Worm (Caenorhabditis elegans) whole organism, early embryonic: ENCODE data around the gene pqn-75.

ENCODE experiments used
- ama-1 ChIP-seq: fragments of 150-350 bp; optimal IDR thresholded peaks from 2 replicates; lab custom pipeline; 2014
- ceh-36 ChIP-seq: sonication (generic microtip); optimal IDR thresholded peaks from 2 replicates; lab custom pipeline; 2016; ENCODE audit warnings: missing genetic modification characterization, inconsistent platforms, missing compliant biosample characterization
- tbx-37 ChIP-seq: fragments of 200-800 bp; sonication (Bioruptor generic); conservative IDR thresholded peaks from 2 replicates; pipeline ENCODE4 v1.3.6; 2022; ENCODE audit warnings: missing genetic modification reagents, missing genetic modification characterization, missing compliant biosample characterization

DNA sequence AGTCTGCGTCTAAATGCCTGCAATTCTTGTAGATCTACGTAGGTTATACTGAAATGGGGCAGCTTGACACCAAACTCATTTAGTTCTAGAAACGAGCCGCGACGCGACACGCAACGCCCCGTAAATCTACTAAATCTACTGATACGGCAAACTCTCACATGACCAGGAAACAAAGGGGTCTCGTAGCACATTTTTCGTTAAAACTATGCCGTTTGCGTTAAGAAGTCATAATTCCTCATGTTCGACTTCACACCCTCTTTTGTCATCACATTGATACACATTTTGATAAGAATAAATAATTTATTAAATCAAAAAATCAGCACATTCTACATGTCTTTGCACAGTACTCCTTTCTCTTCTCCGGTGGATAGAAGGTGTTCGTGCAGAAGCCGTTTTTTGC lies 48.9 kb downstream of the pqn-75 start:
- TF ChIP-seq tbx-37 (GFP tag; lab: Robert Waterston, UW), result no peak
- TF ChIP-seq ceh-36 (tag; lab: Kevin White, UChicago), result no peak
- no peak for TF ChIP-seq ama-1 (lab: Kevin White, UChicago)
